Worm (Caenorhabditis elegans) whole organism, young adult: Measurements from ENCODE around the gene his-7.
"Not testable (repeated sequence)": the region's sequence is repeated elsewhere in the genome, so short reads cannot be mapped to it uniquely, and the experiment has no call there.

Experiments used
- B0019.2 ChIP-seq: fragments of 200-800 bp; sonication (Bioruptor generic); conservative IDR thresholded peaks from 2 replicates; pipeline ENCODE4 v1.3.6; 2022; ENCODE audit warnings: missing genetic modification reagents, missing genetic modification characterization, missing compliant biosample characterization
- F10E7.11 ChIP-seq: sonication (generic microtip); optimal IDR thresholded peaks from 2 replicates; lab custom pipeline; 2017; ENCODE audit warnings: mild to moderate bottlenecking, missing genetic modification characterization, moderate library complexity, missing compliant biosample characterization
- aptf-2 ChIP-seq: fragments of 200-800 bp; sonication (Bioruptor generic); conservative IDR thresholded peaks from 2 replicates; pipeline ENCODE4 v1.3.6; 2022; ENCODE audit warnings: missing genetic modification reagents, missing genetic modification characterization, missing compliant biosample characterization
- chd-7 ChIP-seq: sonication (generic microtip); optimal IDR thresholded peaks from 2 replicates; lab custom pipeline; 2016; ENCODE audit warnings: mild to moderate bottlenecking, missing genetic modification characterization, moderate library complexity, missing compliant biosample characterization
- tlf-1 ChIP-seq: fragments of 200-800 bp; sonication (Bioruptor generic); optimal IDR thresholded peaks from 2 replicates; lab custom pipeline; 2018; ENCODE audit warnings: mild to moderate bottlenecking, missing genetic modification characterization, missing compliant biosample characterization

his-7 gene

ce11 chrV:8574762-8575161, 41.6 kb downstream of the his-7 start, which contains the start of gene F25G6.1:
Gene F25G6.1, plus strand, starts transcription at chrV:8575062.
- not testable (repeated sequence) for TF ChIP-seq chd-7 (tag; lab: Kevin White, UChicago); B0019.2 (GFP tag; lab: Robert Waterston, UW); tlf-1 (GFP tag; lab: Kevin White, UChicago)
- TF ChIP-seq, all 124 proteins: peak for 0; not testable (repeated sequence) for 124

- no peak for TF ChIP-seq aptf-2
- TF ChIP-seq F10E7.11 (tag; lab: Kevin White, UChicago), result no peak
Observed at ce11 chrV:8580961-8581360, 47.8 kb downstream of the his-7 start, which contains the start of gene C10B5.1. Gene C10B5.1, plus strand, starts transcription at chrV:8581261.
